Worm (Caenorhabditis elegans): ENCODE results near the gene sdhd-1.

- no peak for TF ChIP-seq unc-62 (GFP tag; optimal IDR thresholded peaks at IDR 0.05 in 1 of 2)
- TF ChIP-seq unc-62 (tag; optimal IDR thresholded peaks at IDR 0.05): no peak
- TF ChIP-seq lin-13 (GFP tag; optimal IDR thresholded peaks at IDR 0.05): peak; percentile 47
- no peak for TF ChIP-seq aly-2 (tag; optimal IDR thresholded peaks at IDR 0.05)
Observed at ce11 chrII:11042878-11043331, 6.8 kb downstream of the sdhd-1 start.

All from whole organism, L4 larva.